Worm (Caenorhabditis elegans) whole organism, mixed stage, embryonic: ENCODE measurements around the gene ZC178.2.
"Not testable (repeated sequence)": the region's sequence is repeated elsewhere in the genome, so short reads cannot be mapped to it uniquely, and the experiment has no call there.

Experiments used
- blmp-1 ChIP-seq: fragments of 150-350 bp; optimal IDR thresholded peaks from 2 replicates; lab custom pipeline; 2014; ENCODE audit warnings: missing biosample characterization, missing genetic modification characterization
- ces-1 ChIP-seq: fragments of 150-350 bp; optimal IDR thresholded peaks from 2 replicates; lab custom pipeline; 2014; ENCODE audit warnings: missing biosample characterization, missing genetic modification reagents, missing genetic modification characterization
- elt-1 ChIP-seq: sonication (generic microtip); optimal IDR thresholded peaks from 2 replicates; lab custom pipeline; 2017; ENCODE audit warnings: missing genetic modification characterization, mild to moderate bottlenecking, missing compliant biosample characterization, antibody characterized with exemption, moderate library complexity, borderline replicate concordance; ENCODE audit not compliant: insufficient read depth
- flh-1 ChIP-seq: fragments of 200-800 bp; sonication (Bioruptor generic); optimal IDR thresholded peaks from 2 replicates; lab custom pipeline; 2018; ENCODE audit warnings: mild to moderate bottlenecking, missing genetic modification characterization, moderate library complexity, missing compliant biosample characterization
- lin-32 ChIP-seq: fragments of 200-800 bp; sonication (Bioruptor generic); optimal IDR thresholded peaks from 2 replicates; lab custom pipeline; 2018; ENCODE audit warnings: mild to moderate bottlenecking, missing genetic modification characterization, missing compliant biosample characterization
- lsy-2 ChIP-seq: fragments of 150-350 bp; optimal IDR thresholded peaks from 2 replicates; lab custom pipeline; 2014; ENCODE audit warnings: missing biosample characterization, missing genetic modification characterization
- nhr-12 ChIP-seq: fragments of 150-350 bp; optimal IDR thresholded peaks from 2 replicates; lab custom pipeline; 2014; ENCODE audit warnings: missing biosample characterization, missing genetic modification characterization
- nhr-237 ChIP-seq: fragments of 150-350 bp; optimal IDR thresholded peaks from 2 replicates; lab custom pipeline; 2014; ENCODE audit warnings: missing biosample characterization, missing genetic modification characterization
- nhr-76 ChIP-seq: sonication (generic microtip); optimal IDR thresholded peaks from 2 replicates; lab custom pipeline; 2017; ENCODE audit warnings: missing biosample characterization, missing genetic modification characterization
- snpc-4 ChIP-seq: fragments of 150-350 bp; optimal IDR thresholded peaks from 2 replicates; lab custom pipeline; 2014; ENCODE audit warnings: missing biosample characterization, missing genetic modification characterization
- unc-120 ChIP-seq: sonication (generic microtip); optimal IDR thresholded peaks from 2 replicates; lab custom pipeline; 2017; ENCODE audit warnings: missing genetic modification characterization, missing compliant biosample characterization; ENCODE audit not compliant: poor library complexity, severe bottlenecking
- zip-8 ChIP-seq: fragments of 150-350 bp; optimal IDR thresholded peaks from 2 replicates; lab custom pipeline; 2014; ENCODE audit warnings: missing biosample characterization, missing genetic modification characterization
- ztf-11 ChIP-seq: fragments of 150-350 bp; optimal IDR thresholded peaks from 2 replicates; lab custom pipeline; 2014; ENCODE audit warnings: missing biosample characterization, missing genetic modification characterization

ce11 chrV:8696218-8696617 lies 15.6 kb downstream of the ZC178.2 start, which contains the start of gene ZC190.10:
- TF ChIP-seq snpc-4; lin-32 (GFP tag; lab: Kevin White, UChicago); lsy-2 (tag; lab: Kevin White, UChicago); ztf-11 (tag; lab: Kevin White, UChicago); ces-1 (GFP tag; lab: Kevin White, UChicago); nhr-12 (tag; lab: Kevin White, UChicago); nhr-237; unc-120 (tag; lab: Kevin White, UChicago); nhr-76 (tag; lab: Kevin White, UChicago); flh-1; elt-1 (tag; lab: Kevin White, UChicago); blmp-1; zip-8 (tag; lab: Kevin White, UChicago): not testable (repeated sequence)
